Worm (Caenorhabditis elegans) whole organism, L1 larva: ENCODE measurements around the gene ruvb-1.
A peak's percentile ranks its signal among the peaks of the same experiment; 100 is the strongest.

Experiments
- Y116A8C.19 ChIP-seq: sonication (generic microtip); optimal IDR thresholded peaks from 2 replicates; lab custom pipeline; 2016; ENCODE audit warnings: missing compliant biosample characterization, missing genetic modification characterization, borderline replicate concordance
- alr-1 ChIP-seq: fragments of 200-800 bp; sonication (Bioruptor generic); optimal IDR thresholded peaks from 2 replicates; lab custom pipeline; 2018; ENCODE audit warnings: borderline replicate concordance, mild to moderate bottlenecking, missing genetic modification characterization, missing compliant biosample characterization
- ama-1 ChIP-seq: fragments of 150-350 bp; optimal IDR thresholded peaks from 2 replicates; lab custom pipeline; 2014
- blmp-1 ChIP-seq: fragments of 150-350 bp; optimal IDR thresholded peaks from 2 replicates; lab custom pipeline; 2014; ENCODE audit warnings: missing biosample characterization, missing genetic modification characterization
- ceh-82 ChIP-seq, 3 experiments: fragments of 150-350 bp in 1 of 3; sonication (generic microtip) in 2 of 3; optimal IDR thresholded peaks; 2 replicates each; lab custom pipeline; 2014 to 2017; ENCODE audit warnings: missing biosample characterization in 3 of 3, missing genetic modification characterization in 3 of 3
- ceh-88 ChIP-seq: fragments of 200-800 bp; sonication (Bioruptor generic); IDR thresholded peaks from 2 replicates; pipeline ENCODE4 v1.3.6; 2022; ENCODE audit warnings: missing genetic modification characterization, missing compliant biosample characterization
- ces-1 ChIP-seq: fragments of 150-350 bp; optimal IDR thresholded peaks from 2 replicates; lab custom pipeline; 2014; ENCODE audit warnings: missing biosample characterization, missing genetic modification reagents, missing genetic modification characterization
- dsc-1 ChIP-seq: sonication (generic microtip); optimal IDR thresholded peaks from 2 replicates; lab custom pipeline; 2016; ENCODE audit warnings: mild to moderate bottlenecking, missing genetic modification characterization, missing compliant biosample characterization
- efl-1 ChIP-seq, 4 experiments: fragments of 150-350 bp; optimal IDR thresholded peaks in 3 of 4; peaks in 1 of 4; 1 replicate in 1 of 4; 2 replicates in 3 of 4; lab custom pipeline; 2014; ENCODE audit warnings: missing biosample characterization in 2 of 4, missing genetic modification characterization in 2 of 4, missing genetic modification reagents in 2 of 4
- efl-3 ChIP-seq: fragments of 200-800 bp; sonication (Bioruptor generic); optimal IDR thresholded peaks from 2 replicates; lab custom pipeline; 2018; ENCODE audit warnings: mild to moderate bottlenecking, missing genetic modification characterization, missing compliant biosample characterization
- elt-2 ChIP-seq: sonication (generic microtip); optimal IDR thresholded peaks from 2 replicates; lab custom pipeline; 2016; ENCODE audit warnings: missing genetic modification characterization, mild to moderate bottlenecking, inconsistent platforms, missing compliant biosample characterization, missing genetic modification reagents
- fkh-10 ChIP-seq: sonication (generic microtip); optimal IDR thresholded peaks from 2 replicates; lab custom pipeline; 2017; ENCODE audit warnings: missing biosample characterization, missing genetic modification reagents, missing genetic modification characterization
- fos-1 ChIP-seq: fragments of 150-350 bp; optimal IDR thresholded peaks from 2 replicates; lab custom pipeline; 2014; ENCODE audit warnings: missing biosample characterization, missing genetic modification characterization
- grh-1 ChIP-seq: fragments of 200-800 bp; sonication (Bioruptor generic); IDR thresholded peaks from 2 replicates; pipeline ENCODE4 v1.3.6; 2022; ENCODE audit warnings: missing genetic modification reagents, missing genetic modification characterization, missing compliant biosample characterization
- hlh-4 ChIP-seq: sonication (generic microtip); optimal IDR thresholded peaks from 2 replicates; lab custom pipeline; 2016; ENCODE audit warnings: mild to moderate bottlenecking, missing genetic modification characterization, missing compliant biosample characterization
- hpl-2 ChIP-seq: fragments of 150-350 bp; optimal IDR thresholded peaks from 2 replicates; lab custom pipeline; 2014; ENCODE audit warnings: missing biosample characterization, missing genetic modification reagents, missing genetic modification characterization
- irx-1 ChIP-seq: sonication (generic microtip); optimal IDR thresholded peaks from 2 replicates; lab custom pipeline; 2016; ENCODE audit warnings: missing genetic modification characterization, missing compliant biosample characterization
- isw-1 ChIP-seq: fragments of 200-800 bp; sonication (Bioruptor generic); IDR thresholded peaks from 2 replicates; pipeline ENCODE4 v1.3.6; 2022; ENCODE audit warnings: missing genetic modification characterization, missing compliant biosample characterization
- lin-13 ChIP-seq: fragments of 150-350 bp; optimal IDR thresholded peaks from 2 replicates; lab custom pipeline; 2014; ENCODE audit warnings: missing biosample characterization, missing genetic modification reagents, missing genetic modification characterization
- lin-14 ChIP-seq: fragments of 200-800 bp; sonication (Bioruptor generic); optimal IDR thresholded peaks from 2 replicates; lab custom pipeline; 2018; ENCODE audit warnings: mild to moderate bottlenecking, missing genetic modification characterization, moderate library complexity, missing compliant biosample characterization
- lin-35 ChIP-seq, 2 experiments: fragments of 150-350 bp; optimal IDR thresholded peaks; 2 replicates each; lab custom pipeline; 2014; ENCODE audit warnings: missing biosample characterization in 2 of 2, missing genetic modification characterization in 2 of 2, missing genetic modification reagents in 2 of 2
- lin-39 ChIP-seq: fragments of 150-350 bp; optimal IDR thresholded peaks from 2 replicates; lab custom pipeline; 2014; ENCODE audit warnings: missing biosample characterization, missing genetic modification reagents, missing genetic modification characterization
- lir-3 ChIP-seq: sonication (generic microtip); optimal IDR thresholded peaks from 2 replicates; lab custom pipeline; 2016; ENCODE audit warnings: mild to moderate bottlenecking, missing genetic modification characterization, moderate library complexity, missing compliant biosample characterization; ENCODE audit not compliant: poor library complexity
- lsy-2 ChIP-seq, 2 experiments: fragments of 150-350 bp; optimal IDR thresholded peaks; 2 replicates each; lab custom pipeline; 2014; ENCODE audit warnings: missing biosample characterization in 2 of 2, missing genetic modification characterization in 2 of 2
- mab-9 ChIP-seq: fragments of 200-800 bp; sonication (Bioruptor generic); IDR thresholded peaks from 2 replicates; pipeline ENCODE4 v1.3.6; 2022; ENCODE audit warnings: missing genetic modification reagents, missing genetic modification characterization, missing compliant biosample characterization
- mdl-1 ChIP-seq, 2 experiments: fragments of 150-350 bp; optimal IDR thresholded peaks; 2 replicates each; lab custom pipeline; 2014 to 2017; ENCODE audit warnings: missing biosample characterization in 2 of 2, missing genetic modification characterization in 2 of 2, inconsistent platforms in 1 of 2
- mef-2 ChIP-seq: fragments of 150-350 bp; optimal IDR thresholded peaks from 2 replicates; lab custom pipeline; 2014; ENCODE audit warnings: missing biosample characterization, missing genetic modification characterization
- mep-1 ChIP-seq: fragments of 150-350 bp; optimal IDR thresholded peaks from 2 replicates; lab custom pipeline; 2014; ENCODE audit warnings: missing biosample characterization, missing genetic modification characterization
- nhr-12 ChIP-seq: sonication (generic microtip); optimal IDR thresholded peaks from 2 replicates; lab custom pipeline; 2017; ENCODE audit warnings: missing biosample characterization, missing genetic modification characterization
- nhr-19 ChIP-seq: fragments of 200-800 bp; sonication (Bioruptor generic); conservative IDR thresholded peaks from 2 replicates; pipeline ENCODE4 v1.3.6; 2022; ENCODE audit warnings: missing genetic modification characterization, missing compliant biosample characterization
- nhr-20 ChIP-seq: sonication (generic microtip); optimal IDR thresholded peaks from 2 replicates; lab custom pipeline; 2016; ENCODE audit warnings: mild to moderate bottlenecking, missing genetic modification characterization, missing compliant biosample characterization
- nhr-237 ChIP-seq: fragments of 150-350 bp; optimal IDR thresholded peaks from 2 replicates; lab custom pipeline; 2014; ENCODE audit warnings: missing biosample characterization, missing genetic modification characterization
- nhr-47 ChIP-seq: sonication (generic microtip); optimal IDR thresholded peaks from 2 replicates; lab custom pipeline; 2016; ENCODE audit warnings: mild to moderate bottlenecking, missing genetic modification characterization, moderate library complexity, missing compliant biosample characterization
- nhr-71 ChIP-seq: sonication (generic microtip); optimal IDR thresholded peaks from 2 replicates; lab custom pipeline; 2016; ENCODE audit warnings: mild to moderate bottlenecking, missing genetic modification characterization, moderate library complexity, missing compliant biosample characterization
- nhr-77 ChIP-seq: fragments of 150-350 bp; optimal IDR thresholded peaks from 2 replicates; lab custom pipeline; 2014; ENCODE audit warnings: missing biosample characterization, missing genetic modification characterization
- nhr-85 ChIP-seq: sonication (generic microtip); peaks from one replicate; lab custom pipeline; 2016; ENCODE audit warnings: missing genetic modification characterization, inconsistent platforms, missing compliant biosample characterization
- nhr-90 ChIP-seq: sonication (generic microtip); optimal IDR thresholded peaks from 2 replicates; lab custom pipeline; 2016; ENCODE audit warnings: mild to moderate bottlenecking, missing genetic modification characterization, missing compliant biosample characterization; ENCODE audit not compliant: poor library complexity
- pag-3 ChIP-seq: sonication (generic microtip); optimal IDR thresholded peaks from 2 replicates; lab custom pipeline; 2017; ENCODE audit warnings: missing genetic modification characterization, mild to moderate bottlenecking, missing compliant biosample characterization, antibody characterized with exemption, borderline replicate concordance; ENCODE audit not compliant: insufficient read depth
- pax-3 ChIP-seq: fragments of 200-800 bp; sonication (Bioruptor generic); optimal IDR thresholded peaks from 2 replicates; lab custom pipeline; 2018; ENCODE audit warnings: mild to moderate bottlenecking, missing genetic modification characterization, moderate library complexity, missing compliant biosample characterization
- pqm-1 ChIP-seq: sonication (generic microtip); optimal IDR thresholded peaks from 3 replicates; lab custom pipeline; 2017; ENCODE audit warnings: missing biosample characterization, missing genetic modification characterization
- rnt-1 ChIP-seq: sonication (generic microtip); optimal IDR thresholded peaks from 2 replicates; lab custom pipeline; 2016; ENCODE audit warnings: mild to moderate bottlenecking, missing genetic modification characterization, moderate library complexity, missing compliant biosample characterization
- snpc-4 ChIP-seq: fragments of 150-350 bp; optimal IDR thresholded peaks from 2 replicates; lab custom pipeline; 2014; ENCODE audit warnings: missing biosample characterization, missing genetic modification characterization
- snu-23 ChIP-seq: sonication (generic microtip); optimal IDR thresholded peaks from 2 replicates; lab custom pipeline; 2016; ENCODE audit warnings: missing genetic modification characterization, missing compliant biosample characterization
- sox-4 ChIP-seq: sonication (generic microtip); optimal IDR thresholded peaks from 2 replicates; lab custom pipeline; 2016; ENCODE audit warnings: missing genetic modification characterization, missing compliant biosample characterization
- sptf-1 ChIP-seq: fragments of 150-350 bp; optimal IDR thresholded peaks from 2 replicates; lab custom pipeline; 2014; ENCODE audit warnings: missing biosample characterization, missing genetic modification characterization
- swsn-7 ChIP-seq: sonication (generic microtip); optimal IDR thresholded peaks from 2 replicates; lab custom pipeline; 2016; ENCODE audit warnings: missing genetic modification characterization, missing compliant biosample characterization
- tbx-2 ChIP-seq: sonication (generic microtip); optimal IDR thresholded peaks from 2 replicates; lab custom pipeline; 2016; ENCODE audit warnings: missing genetic modification characterization, missing compliant biosample characterization
- unc-130 ChIP-seq: fragments of 150-350 bp; optimal IDR thresholded peaks from 2 replicates; lab custom pipeline; 2017; ENCODE audit warnings: missing biosample characterization, missing genetic modification characterization, inconsistent platforms
- xbp-1 ChIP-seq: sonication (generic microtip); optimal IDR thresholded peaks from 2 replicates; lab custom pipeline; 2016; ENCODE audit warnings: missing genetic modification characterization, missing compliant biosample characterization

Gene ruvb-1

ce11 chrV:9958654-9959053 is 21.9 kb downstream of the ruvb-1 start:
- TF ChIP-seq lir-3 (tag; lab: Kevin White, UChicago) (no peak), mep-1 (tag; lab: Kevin White, UChicago) (peak; percentile 29), fos-1 (tag; lab: Kevin White, UChicago) (no peak), nhr-90 (no peak), nhr-77 (tag; lab: Kevin White, UChicago) (peak; percentile 8), swsn-7 (tag; lab: Kevin White, UChicago) (no peak), nhr-47 (no peak), nhr-85 (tag; lab: Kevin White, UChicago) (no peak), xbp-1 (peak; percentile 2), lin-13 (GFP tag; lab: Kevin White, UChicago) (no peak), lsy-2 (tag; optimal IDR thresholded peaks at IDR 0.05; lab: Kevin White, UChicago) (peak; percentile 24 to 48), lin-14 (GFP tag; lab: Kevin White, UChicago) (peak; percentile 75), mab-9 (GFP tag; lab: Robert Waterston, UW) (no peak), mef-2 (tag; lab: Kevin White, UChicago) (no peak), efl-3 (no peak), ces-1 (no peak), sptf-1 (tag; lab: Kevin White, UChicago) (no peak), efl-1 (optimal IDR thresholded peaks at IDR 0.05; lab: Kevin White, UChicago) (peak in 1 of 2 experiments; percentile 19), efl-1 (GFP tag; optimal IDR thresholded peaks at IDR 0.05 in 1 of 2; lab: Kevin White, UChicago) (no peak), hpl-2 (GFP tag; lab: Kevin White, UChicago) (no peak), hlh-4 (tag; lab: Kevin White, UChicago) (no peak), pax-3 (tag; lab: Kevin White, UChicago) (no peak), fkh-10 (GFP tag; lab: Kevin White, UChicago) (no peak), lin-39 (tag; lab: Kevin White, UChicago) (no peak), mdl-1 (tag; optimal IDR thresholded peaks at IDR 0.05; lab: Kevin White, UChicago) (no peak), blmp-1 (tag; lab: Kevin White, UChicago) (no peak), alr-1 (no peak), grh-1 (GFP tag; lab: Robert Waterston, UW) (no peak), ama-1 (lab: Kevin White, UChicago) (no peak), rnt-1 (tag; lab: Kevin White, UChicago) (peak; percentile 72), nhr-237 (tag; lab: Kevin White, UChicago) (no peak), ceh-88 (GFP tag; lab: Robert Waterston, UW) (no peak), nhr-71 (tag; lab: Kevin White, UChicago) (peak; percentile 77), snu-23 (GFP tag; lab: Kevin White, UChicago) (peak; percentile 50), sox-4 (tag; lab: Kevin White, UChicago) (no peak), pqm-1 (tag; lab: Kevin White, UChicago) (no peak), lin-35 (GFP tag; optimal IDR thresholded peaks at IDR 0.05; lab: Kevin White, UChicago) (no peak), elt-2 (no peak), nhr-12 (tag; lab: Kevin White, UChicago) (no peak), pag-3 (no peak), tbx-2 (tag; lab: Kevin White, UChicago) (peak; percentile 56), nhr-20 (tag; lab: Kevin White, UChicago) (peak; percentile 49), isw-1 (GFP tag; lab: Robert Waterston, UW) (no peak), snpc-4 (tag; lab: Kevin White, UChicago) (no peak), ceh-82 (tag; optimal IDR thresholded peaks at IDR 0.05; lab: Kevin White, UChicago) (no peak), unc-130 (no peak), Y116A8C.19 (tag; lab: Kevin White, UChicago) (no peak), nhr-19 (peak; percentile 46), dsc-1 (peak; percentile 36), irx-1 (tag; lab: Kevin White, UChicago) (no peak)
